Worm (Caenorhabditis elegans) whole organism, L1 larva: ENCODE measurements around the gene dyn-1.
A peak's percentile ranks its signal among the peaks of the same experiment; 100 is the strongest.

Experiments
- C04F5.9 ChIP-seq: sonication (generic microtip); optimal IDR thresholded peaks from 2 replicates; lab custom pipeline; 2016; ENCODE audit warnings: missing genetic modification characterization, missing compliant biosample characterization
- C34B4.2 ChIP-seq: sonication (generic microtip); optimal IDR thresholded peaks from 2 replicates; lab custom pipeline; 2017; ENCODE audit warnings: mild to moderate bottlenecking, missing genetic modification characterization, missing compliant biosample characterization
- F16B12.6 ChIP-seq: fragments of 150-350 bp; optimal IDR thresholded peaks from 2 replicates; lab custom pipeline; 2014; ENCODE audit warnings: missing biosample characterization, missing genetic modification characterization
- Y116A8C.19 ChIP-seq: sonication (generic microtip); optimal IDR thresholded peaks from 2 replicates; lab custom pipeline; 2016; ENCODE audit warnings: missing compliant biosample characterization, missing genetic modification characterization, borderline replicate concordance
- aha-1 ChIP-seq: fragments of 150-350 bp; optimal IDR thresholded peaks from 2 replicates; lab custom pipeline; 2014; ENCODE audit warnings: missing biosample characterization, missing genetic modification characterization
- aly-2 ChIP-seq: fragments of 150-350 bp; optimal IDR thresholded peaks from 2 replicates; lab custom pipeline; 2014; ENCODE audit warnings: missing biosample characterization, missing genetic modification characterization
- ceh-63 ChIP-seq: fragments of 200-800 bp; sonication (Bioruptor generic); optimal IDR thresholded peaks from 2 replicates; lab custom pipeline; 2018; ENCODE audit warnings: mild to moderate bottlenecking, missing genetic modification characterization, missing compliant biosample characterization
- ceh-82 ChIP-seq, 3 experiments: fragments of 150-350 bp in 1 of 3; sonication (generic microtip) in 2 of 3; optimal IDR thresholded peaks; 2 replicates each; lab custom pipeline; 2014 to 2017; ENCODE audit warnings: missing biosample characterization in 3 of 3, missing genetic modification characterization in 3 of 3
- dpl-1 ChIP-seq, 3 experiments: fragments of 150-350 bp in 2 of 3; sonication (generic microtip) in 1 of 3; optimal IDR thresholded peaks; 2 replicates each; lab custom pipeline; 2014 to 2017; ENCODE audit warnings: missing biosample characterization in 3 of 3, missing genetic modification characterization in 3 of 3, missing genetic modification reagents in 3 of 3
- dsc-1 ChIP-seq: sonication (generic microtip); optimal IDR thresholded peaks from 2 replicates; lab custom pipeline; 2016; ENCODE audit warnings: mild to moderate bottlenecking, missing genetic modification characterization, missing compliant biosample characterization
- efl-1 ChIP-seq, 4 experiments: fragments of 150-350 bp; optimal IDR thresholded peaks in 3 of 4; peaks in 1 of 4; 1 replicate in 1 of 4; 2 replicates in 3 of 4; lab custom pipeline; 2014; ENCODE audit warnings: missing biosample characterization in 2 of 4, missing genetic modification characterization in 2 of 4, missing genetic modification reagents in 2 of 4
- egl-27 ChIP-seq, 2 experiments: fragments of 150-350 bp in 1 of 2; sonication (generic microtip); optimal IDR thresholded peaks; 3 replicates each; lab custom pipeline; 2017 to 2018; ENCODE audit warnings: missing biosample characterization in 2 of 2, missing genetic modification characterization in 2 of 2, missing genetic modification reagents in 2 of 2
- elt-2 ChIP-seq: sonication (generic microtip); optimal IDR thresholded peaks from 2 replicates; lab custom pipeline; 2016; ENCODE audit warnings: missing genetic modification characterization, mild to moderate bottlenecking, inconsistent platforms, missing compliant biosample characterization, missing genetic modification reagents
- elt-3 ChIP-seq, 6 experiments: fragments of 150-350 bp in 1 of 6; sonication (generic microtip); optimal IDR thresholded peaks; 2 replicates each; lab custom pipeline; 2017 to 2018; ENCODE audit warnings: missing biosample characterization in 6 of 6, missing genetic modification characterization in 6 of 6, inconsistent platforms in 1 of 6
- ets-5 ChIP-seq: fragments of 200-800 bp; sonication (Bioruptor generic); IDR thresholded peaks from 2 replicates; pipeline ENCODE4 v1.3.6; 2022; ENCODE audit warnings: missing genetic modification characterization, missing compliant biosample characterization
- fkh-10 ChIP-seq: sonication (generic microtip); optimal IDR thresholded peaks from 2 replicates; lab custom pipeline; 2017; ENCODE audit warnings: missing biosample characterization, missing genetic modification reagents, missing genetic modification characterization
- fkh-8 ChIP-seq: sonication (generic microtip); optimal IDR thresholded peaks from 2 replicates; lab custom pipeline; 2016; ENCODE audit warnings: mild to moderate bottlenecking, missing genetic modification characterization, missing compliant biosample characterization
- fos-1 ChIP-seq: fragments of 150-350 bp; optimal IDR thresholded peaks from 2 replicates; lab custom pipeline; 2014; ENCODE audit warnings: missing biosample characterization, missing genetic modification characterization
- grh-1 ChIP-seq: fragments of 200-800 bp; sonication (Bioruptor generic); IDR thresholded peaks from 2 replicates; pipeline ENCODE4 v1.3.6; 2022; ENCODE audit warnings: missing genetic modification reagents, missing genetic modification characterization, missing compliant biosample characterization
- hlh-17 ChIP-seq: fragments of 200-800 bp; sonication (Bioruptor generic); optimal IDR thresholded peaks from 2 replicates; lab custom pipeline; 2018; ENCODE audit warnings: missing genetic modification characterization, mild to moderate bottlenecking, missing compliant biosample characterization, moderate library complexity, borderline replicate concordance
- lin-13 ChIP-seq: fragments of 150-350 bp; optimal IDR thresholded peaks from 2 replicates; lab custom pipeline; 2014; ENCODE audit warnings: missing biosample characterization, missing genetic modification reagents, missing genetic modification characterization
- lin-15B ChIP-seq: fragments of 150-350 bp; sonication (generic microtip); optimal IDR thresholded peaks from 3 replicates; lab custom pipeline; 2014; ENCODE audit warnings: missing biosample characterization, missing genetic modification characterization
- lir-3 ChIP-seq: sonication (generic microtip); optimal IDR thresholded peaks from 2 replicates; lab custom pipeline; 2016; ENCODE audit warnings: mild to moderate bottlenecking, missing genetic modification characterization, moderate library complexity, missing compliant biosample characterization; ENCODE audit not compliant: poor library complexity
- mab-9 ChIP-seq: fragments of 200-800 bp; sonication (Bioruptor generic); IDR thresholded peaks from 2 replicates; pipeline ENCODE4 v1.3.6; 2022; ENCODE audit warnings: missing genetic modification reagents, missing genetic modification characterization, missing compliant biosample characterization
- mep-1 ChIP-seq: fragments of 150-350 bp; optimal IDR thresholded peaks from 2 replicates; lab custom pipeline; 2014; ENCODE audit warnings: missing biosample characterization, missing genetic modification characterization
- nhr-237 ChIP-seq: fragments of 150-350 bp; optimal IDR thresholded peaks from 2 replicates; lab custom pipeline; 2014; ENCODE audit warnings: missing biosample characterization, missing genetic modification characterization
- nhr-28 ChIP-seq: fragments of 150-350 bp; optimal IDR thresholded peaks from 2 replicates; lab custom pipeline; 2014; ENCODE audit warnings: missing biosample characterization, missing genetic modification characterization
- nhr-71 ChIP-seq: sonication (generic microtip); optimal IDR thresholded peaks from 2 replicates; lab custom pipeline; 2016; ENCODE audit warnings: mild to moderate bottlenecking, missing genetic modification characterization, moderate library complexity, missing compliant biosample characterization
- nhr-84 ChIP-seq: sonication (generic microtip); optimal IDR thresholded peaks from 2 replicates; lab custom pipeline; 2017; ENCODE audit warnings: missing biosample characterization, missing genetic modification characterization
- nhr-90 ChIP-seq: sonication (generic microtip); optimal IDR thresholded peaks from 2 replicates; lab custom pipeline; 2016; ENCODE audit warnings: mild to moderate bottlenecking, missing genetic modification characterization, missing compliant biosample characterization; ENCODE audit not compliant: poor library complexity
- pag-3 ChIP-seq: sonication (generic microtip); optimal IDR thresholded peaks from 2 replicates; lab custom pipeline; 2017; ENCODE audit warnings: missing genetic modification characterization, mild to moderate bottlenecking, missing compliant biosample characterization, antibody characterized with exemption, borderline replicate concordance; ENCODE audit not compliant: insufficient read depth
- pax-3 ChIP-seq: fragments of 200-800 bp; sonication (Bioruptor generic); optimal IDR thresholded peaks from 2 replicates; lab custom pipeline; 2018; ENCODE audit warnings: mild to moderate bottlenecking, missing genetic modification characterization, moderate library complexity, missing compliant biosample characterization
- rnt-1 ChIP-seq: sonication (generic microtip); optimal IDR thresholded peaks from 2 replicates; lab custom pipeline; 2016; ENCODE audit warnings: mild to moderate bottlenecking, missing genetic modification characterization, moderate library complexity, missing compliant biosample characterization
- snpc-4 ChIP-seq: fragments of 150-350 bp; optimal IDR thresholded peaks from 2 replicates; lab custom pipeline; 2014; ENCODE audit warnings: missing biosample characterization, missing genetic modification characterization
- sox-4 ChIP-seq: sonication (generic microtip); optimal IDR thresholded peaks from 2 replicates; lab custom pipeline; 2016; ENCODE audit warnings: missing genetic modification characterization, missing compliant biosample characterization
- sup-37 ChIP-seq: fragments of 200-800 bp; sonication (Bioruptor generic); optimal IDR thresholded peaks from 2 replicates; lab custom pipeline; 2018; ENCODE audit warnings: mild to moderate bottlenecking, missing genetic modification characterization, missing compliant biosample characterization
- tlp-1 ChIP-seq: fragments of 150-350 bp; optimal IDR thresholded peaks from 2 replicates; lab custom pipeline; 2014; ENCODE audit warnings: missing biosample characterization, missing genetic modification characterization
- unc-30 ChIP-seq: sonication (generic microtip); optimal IDR thresholded peaks from 2 replicates; lab custom pipeline; 2017; ENCODE audit warnings: missing biosample characterization, missing genetic modification characterization
- vab-15 ChIP-seq: sonication (generic microtip); optimal IDR thresholded peaks from 2 replicates; lab custom pipeline; 2017; ENCODE audit warnings: missing genotype, mild to moderate bottlenecking, missing genetic modification characterization, missing compliant biosample characterization

The dyn-1 gene

ce11 chrX:15567986-15568940 is at the start of gene dyn-1 (continued):
- TF ChIP-seq nhr-71 (tag; lab: Kevin White, UChicago) (peak; percentile 86), elt-2 (tag; lab: Kevin White, UChicago) (peak; percentile 30), nhr-28 (tag; lab: Kevin White, UChicago) (no peak), lir-3 (tag; lab: Kevin White, UChicago) (peak; percentile 77), egl-27 (tag; optimal IDR thresholded peaks at IDR 0.05; lab: Kevin White, UChicago) (no peak), tlp-1 (tag; lab: Kevin White, UChicago) (no peak), efl-1 (optimal IDR thresholded peaks at IDR 0.05; lab: Kevin White, UChicago) (peak; percentile 38 to 41), efl-1 (GFP tag; optimal IDR thresholded peaks at IDR 0.05 in 1 of 2; lab: Kevin White, UChicago) (peak; percentile 17 to 86), aha-1 (tag; lab: Kevin White, UChicago) (no peak), nhr-84 (no peak), vab-15 (tag; lab: Kevin White, UChicago) (no peak), rnt-1 (peak; percentile 70), fos-1 (tag; lab: Kevin White, UChicago) (peak; percentile 56), fkh-8 (no peak), lin-13 (GFP tag; lab: Kevin White, UChicago) (peak; percentile 71), elt-3 (tag; optimal IDR thresholded peaks at IDR 0.05; lab: Kevin White, UChicago) (peak in 1 of 6 experiments; percentile 35), unc-30 (tag; lab: Kevin White, UChicago) (no peak), snpc-4 (peak; percentile 58), grh-1 (GFP tag; lab: Robert Waterston, UW) (peak; percentile 49), ceh-82 (tag; optimal IDR thresholded peaks at IDR 0.05; lab: Kevin White, UChicago) (peak in 2 of 3 experiments; percentile 33 to 58), mep-1 (tag; lab: Kevin White, UChicago) (peak; percentile 71), aly-2 (tag; lab: Kevin White, UChicago) (no peak), dsc-1 (tag; lab: Kevin White, UChicago) (peak; percentile 58), C34B4.2 (tag; lab: Kevin White, UChicago) (no peak), Y116A8C.19 (tag; lab: Kevin White, UChicago) (no peak), sox-4 (tag; lab: Kevin White, UChicago) (no peak), lin-15B (tag; lab: Kevin White, UChicago) (peak; percentile 6), mab-9 (GFP tag; lab: Robert Waterston, UW) (no peak), fkh-10 (GFP tag; lab: Kevin White, UChicago) (no peak), hlh-17 (GFP tag; lab: Kevin White, UChicago) (no peak), C04F5.9 (peak; percentile 51), ceh-63 (GFP tag; lab: Kevin White, UChicago) (no peak), nhr-90 (peak; percentile 81), ets-5 (GFP tag; lab: Robert Waterston, UW) (no peak)
- TF ChIP-seq, all 84 proteins: peak for 40

- no peak for TF ChIP-seq lir-3 (tag; lab: Kevin White, UChicago)
- TF ChIP-seq vab-15 (tag; lab: Kevin White, UChicago): no peak
- no peak for TF ChIP-seq nhr-90
- TF ChIP-seq pax-3 (tag; lab: Kevin White, UChicago): no peak
- TF ChIP-seq ceh-63 (GFP tag; lab: Kevin White, UChicago): no peak
- TF ChIP-seq dpl-1 (GFP tag; optimal IDR thresholded peaks at IDR 0.05; lab: Kevin White, UChicago): no peak
- no peak for TF ChIP-seq hlh-17 (GFP tag; lab: Kevin White, UChicago)
- no peak for TF ChIP-seq pag-3 (tag; lab: Kevin White, UChicago)
- TF ChIP-seq F16B12.6 (tag; lab: Kevin White, UChicago): no peak
- no peak for TF ChIP-seq sup-37 (GFP tag; lab: Kevin White, UChicago)
- no peak for TF ChIP-seq nhr-71 (tag; lab: Kevin White, UChicago)
- TF ChIP-seq unc-30 (tag; lab: Kevin White, UChicago): no peak
- no peak for TF ChIP-seq nhr-237 (tag; lab: Kevin White, UChicago)
Observed at ce11 chrX:15528472-15528871, 40.2 kb upstream of the dyn-1 start.
